Worm (Caenorhabditis elegans): ENCODE results near the gene lgc-53.

Gene lgc-53

ce11 chrX:16681910-16682493 is 29.5 kb upstream of the lgc-53 start (continued):
- TF ChIP-seq Y48G9A.11 (GFP tag; IDR thresholded peaks at IDR 0.05) (no peak), dve-1 (tag; optimal IDR thresholded peaks at IDR 0.05; ENCODE audit: insufficient read depth) (peak; percentile 99), hlh-11 (tag; optimal IDR thresholded peaks at IDR 0.05) (peak; percentile 97), ama-1 (optimal IDR thresholded peaks at IDR 0.05) (no peak), dmd-8 (GFP tag; IDR thresholded peaks at IDR 0.05) (peak; percentile 80), daf-16 (GFP tag; optimal IDR thresholded peaks at IDR 0.05) (peak; percentile 95 to 99), daf-16 (tag; optimal IDR thresholded peaks at IDR 0.05) (peak; percentile 98), hlh-30 (tag; optimal IDR thresholded peaks at IDR 0.05; ENCODE audit: insufficient read depth) (peak; percentile 95), sdz-12 (GFP tag; optimal IDR thresholded peaks at IDR 0.05) (no peak), nhr-77 (tag; optimal IDR thresholded peaks at IDR 0.05) (peak; percentile 100), nhr-11 (tag; optimal IDR thresholded peaks at IDR 0.05) (peak; percentile 94), Y105C5A.15 (GFP tag; IDR thresholded peaks at IDR 0.05) (0 out of 2 replicates have a peak, but pooled peaks have one; percentile 71), zfp-2 (tag; optimal IDR thresholded peaks at IDR 0.05) (peak; percentile 83), saeg-2 (GFP tag; IDR thresholded peaks at IDR 0.05) (peak; percentile 96), snpc-1.2 (GFP tag; IDR thresholded peaks at IDR 0.05) (peak; percentile 61; the same call in 1 of the 2 replicates), nhr-10 (tag; optimal IDR thresholded peaks at IDR 0.05) (peak; percentile 99)

- TF ChIP-seq nhr-237 (tag; optimal IDR thresholded peaks at IDR 0.05) (no peak), set-16 (GFP tag; IDR thresholded peaks at IDR 0.05) (peak; percentile 78)
Measured at ce11 chrX:16687377-16687776, 24.1 kb upstream of the lgc-53 start.

- TF ChIP-seq nhr-25 (tag; optimal IDR thresholded peaks at IDR 0.05; ENCODE audit: borderline replicate concordance, insufficient read depth) (no peak), nhr-28 (tag; optimal IDR thresholded peaks at IDR 0.05) (no peak), nhr-77 (tag; optimal IDR thresholded peaks at IDR 0.05) (no peak), saeg-2 (GFP tag; IDR thresholded peaks at IDR 0.05) (no peak), dmd-6 (GFP tag; IDR thresholded peaks at IDR 0.05) (no peak), zfp-3 (GFP tag; conservative IDR thresholded peaks at IDR 0.05) (no peak), ZK337.2 (GFP tag; IDR thresholded peaks at IDR 0.05) (no peak), dve-1 (tag; optimal IDR thresholded peaks at IDR 0.05; ENCODE audit: insufficient read depth) (no peak), nhr-42 (GFP tag; IDR thresholded peaks at IDR 0.05) (no peak), set-16 (GFP tag; IDR thresholded peaks at IDR 0.05) (no peak), fos-1 (tag; optimal IDR thresholded peaks at IDR 0.05) (no peak), lin-29 (GFP tag; IDR thresholded peaks at IDR 0.05) (no peak), mxl-3 (GFP tag; optimal IDR thresholded peaks at IDR 0.05) (no peak), ceh-28 (tag; optimal IDR thresholded peaks at IDR 0.05) (no peak), ZK546.5 (tag; optimal IDR thresholded peaks at IDR 0.05) (no peak)
Measured at ce11 chrX:16687945-16688344, 23.5 kb upstream of the lgc-53 start, which contains the start of gene F22H10.11. Gene F22H10.11, minus strand, starts transcription at chrX:16688045.

ce11 chrX:16689852-16690473 is 21.5 kb upstream of the lgc-53 start:
- TF ChIP-seq vab-7 (GFP tag; IDR thresholded peaks at IDR 0.05) = 0 out of 2 replicates have a peak, but pooled peaks have one; percentile 12
- TF ChIP-seq dmd-6 (GFP tag; IDR thresholded peaks at IDR 0.05) = peak; percentile 57
- TF ChIP-seq mdt-29 (GFP tag; IDR thresholded peaks at IDR 0.05) = no peak
- TF ChIP-seq lim-7 (GFP tag; IDR thresholded peaks at IDR 0.05) = peak; percentile 56; the same call in 1 of the 2 replicates
- 0 out of 2 replicates have a peak, but pooled peaks have one; percentile 50 for TF ChIP-seq snpc-1.2 (GFP tag; IDR thresholded peaks at IDR 0.05)
- TF ChIP-seq daf-16 (GFP tag; optimal IDR thresholded peaks at IDR 0.05) = no peak
- peak; percentile 5 for TF ChIP-seq daf-16 (tag; optimal IDR thresholded peaks at IDR 0.05)
- peak; percentile 22 for TF ChIP-seq mes-2 (tag; optimal IDR thresholded peaks at IDR 0.05; ENCODE audit: poor library complexity, severe bottlenecking)
- no peak for TF ChIP-seq zip-11 (GFP tag; IDR thresholded peaks at IDR 0.05)
- TF ChIP-seq aha-1 (tag) = peak; percentile 50
- TF ChIP-seq unc-62 (GFP tag; optimal IDR thresholded peaks at IDR 0.05 in 1 of 2) = peak in 1 of 2 experiments; percentile 58
- no peak for TF ChIP-seq unc-62 (tag; optimal IDR thresholded peaks at IDR 0.05)
- TF ChIP-seq egl-43 (GFP tag; IDR thresholded peaks at IDR 0.05) = 0 out of 2 replicates have a peak, but pooled peaks have one; percentile 31
- no peak for TF ChIP-seq mxl-2 (GFP tag; conservative IDR thresholded peaks at IDR 0.05)
- TF ChIP-seq lin-15B (tag; optimal IDR thresholded peaks at IDR 0.05) = no peak
- TF ChIP-seq nhr-41 (GFP tag; IDR thresholded peaks at IDR 0.05) = no peak
